Fruit fly (Drosophila melanogaster) S2 (cell line): ENCODE results near the gene Rab11.
A peak's percentile ranks its signal among the peaks of the same experiment; 100 is the strongest.

ENCODE experiments used
- CG8478 ChIP-seq: fragments of >200 bp; optimal IDR thresholded peaks from 2 replicates; lab custom pipeline; 2018
- CTCF ChIP-seq, 2 experiments: fragments of >200 bp; optimal IDR thresholded peaks; 2 replicates each; lab custom pipeline; 2018

Gene Rab11

DNA sequence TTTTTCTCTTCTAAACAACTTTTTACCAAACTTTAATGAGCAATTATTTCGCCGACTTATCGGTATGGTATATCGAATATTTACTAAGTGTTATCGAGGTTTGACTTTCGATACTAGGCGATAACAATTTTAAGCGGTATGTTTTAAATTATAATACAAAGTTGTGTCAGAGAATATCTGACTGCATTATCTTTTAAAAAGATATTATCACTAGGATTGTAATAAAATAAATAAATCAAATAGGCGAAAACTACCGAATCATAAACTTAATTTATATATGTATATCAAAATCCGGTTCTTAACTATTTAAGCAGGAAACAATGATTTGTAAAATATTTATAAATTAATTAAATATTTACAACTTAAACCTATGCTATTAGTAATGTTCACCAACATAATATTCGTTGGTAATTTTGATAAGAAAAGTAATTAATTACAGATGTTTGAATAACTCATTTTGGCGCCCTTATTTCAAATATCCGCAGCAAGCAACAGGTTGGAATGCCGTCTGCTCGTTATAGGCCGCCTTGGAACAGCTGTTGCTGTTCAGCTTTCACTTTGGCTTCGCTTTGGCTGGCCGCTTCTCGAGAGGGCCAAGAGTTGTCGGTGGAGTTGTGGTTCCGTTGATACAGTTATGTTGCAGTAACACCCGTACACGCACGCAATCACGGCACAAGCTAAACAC, 3.2 kb upstream of the Rab11 start, which contains the start of the genes Sec15 and rtet:
Sec15 (minus strand) TSS at position 66 of the 685 bp plus-strand sequence.
rtet (plus strand) TSS at position 540 of the 685 bp plus-strand sequence.
- no peak for TF ChIP-seq CG8478 (lab: Kevin White, UChicago)
- no peak for TF ChIP-seq CTCF (optimal IDR thresholded peaks at IDR 0.05; lab: Kevin White, UChicago)

DNA sequence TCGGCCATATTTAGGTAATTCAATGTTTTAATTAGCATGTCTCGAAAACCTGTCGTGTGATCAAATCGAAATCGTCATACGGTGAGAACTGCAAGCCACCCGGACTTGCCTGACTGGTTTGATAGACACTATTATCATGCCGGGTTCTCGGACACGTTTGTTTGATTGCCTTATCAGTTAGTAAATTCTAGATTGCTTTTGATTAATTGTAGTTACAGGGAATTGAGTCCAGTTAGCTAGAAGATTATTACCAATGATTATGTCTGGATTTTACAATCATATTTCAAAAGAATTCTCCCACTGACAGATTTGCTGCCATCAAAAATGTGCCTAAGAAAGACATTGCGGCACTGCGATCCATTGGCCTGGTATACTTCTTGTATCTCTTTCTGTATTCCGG, 1.5 kb upstream of the Rab11 start:
- no peak for TF ChIP-seq CG8478 (lab: Kevin White, UChicago)
- no peak for TF ChIP-seq CTCF (optimal IDR thresholded peaks at IDR 0.05; lab: Kevin White, UChicago)

DNA sequence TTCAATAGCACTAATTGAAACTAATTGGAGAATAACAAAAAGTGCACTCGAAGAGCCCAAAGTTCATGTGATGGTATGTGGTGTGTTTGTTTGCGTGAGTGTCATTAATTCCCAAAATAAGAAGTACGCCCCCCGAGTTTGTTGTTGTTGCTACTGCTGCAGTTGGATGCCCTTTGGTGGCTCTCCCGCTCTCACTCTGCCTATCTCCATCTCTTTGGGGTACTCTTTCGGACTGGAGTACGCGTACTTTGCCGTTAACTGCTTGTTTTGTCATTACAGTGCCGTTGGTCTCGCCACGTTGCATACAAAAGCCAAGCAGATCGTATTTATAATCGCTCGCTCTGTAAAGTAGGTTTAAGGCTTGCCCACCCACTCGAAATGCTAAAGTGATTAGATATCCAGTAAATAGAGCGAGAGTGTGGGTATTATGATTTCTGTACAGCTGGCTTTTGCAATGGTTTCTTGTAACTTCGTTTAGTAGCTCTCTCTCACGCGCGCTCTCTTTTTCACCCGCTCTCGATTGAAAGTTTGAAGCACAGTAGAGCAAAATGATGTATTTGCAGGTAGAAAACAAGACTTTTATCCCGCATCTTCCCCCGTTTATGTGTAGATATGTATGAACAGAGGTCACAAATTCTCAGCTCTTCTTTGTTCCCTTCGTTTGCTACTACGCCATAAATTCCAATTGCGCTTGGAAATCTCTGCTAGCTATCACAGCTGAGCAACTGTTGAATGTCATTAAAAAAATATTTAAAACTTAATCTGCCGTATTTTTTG, 944 bp downstream of the Rab11 start:
- TF ChIP-seq CG8478 (lab: Kevin White, UChicago) (no peak), CTCF (optimal IDR thresholded peaks at IDR 0.05; lab: Kevin White, UChicago) (no peak)

- TF ChIP-seq CG8478 (lab: Kevin White, UChicago): no peak
- no peak for TF ChIP-seq CTCF (optimal IDR thresholded peaks at IDR 0.05; lab: Kevin White, UChicago)
Observed at dm6 chr3R:21112742-21113465, 1.7 kb downstream of the Rab11 start.

DNA sequence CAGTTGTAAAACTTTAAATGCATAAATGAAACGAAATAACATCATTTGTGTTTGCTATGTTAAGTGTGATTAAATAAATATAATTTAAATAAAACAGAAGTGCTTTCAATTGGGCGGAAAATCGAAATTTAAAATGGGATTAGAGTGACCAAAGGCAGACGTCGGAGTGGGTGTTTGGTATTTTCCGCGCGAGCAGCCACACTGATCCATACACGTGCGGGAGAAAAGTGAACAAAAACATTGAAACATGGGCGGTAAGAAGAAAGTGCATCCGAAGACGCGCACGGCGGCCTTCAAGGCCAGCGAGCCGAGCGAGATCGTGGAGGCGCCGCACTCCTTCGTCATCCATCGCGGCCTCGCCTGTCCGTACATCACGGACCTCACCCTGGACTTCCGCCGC, 4.8 kb downstream of the Rab11 start, which contains the start of gene ppan:
ppan (plus strand) TSS at position 198 of the 400 bp plus-strand sequence.
- TF ChIP-seq CTCF (optimal IDR thresholded peaks at IDR 0.05; lab: Kevin White, UChicago) (no peak), CG8478 (lab: Kevin White, UChicago) (no peak)

DNA sequence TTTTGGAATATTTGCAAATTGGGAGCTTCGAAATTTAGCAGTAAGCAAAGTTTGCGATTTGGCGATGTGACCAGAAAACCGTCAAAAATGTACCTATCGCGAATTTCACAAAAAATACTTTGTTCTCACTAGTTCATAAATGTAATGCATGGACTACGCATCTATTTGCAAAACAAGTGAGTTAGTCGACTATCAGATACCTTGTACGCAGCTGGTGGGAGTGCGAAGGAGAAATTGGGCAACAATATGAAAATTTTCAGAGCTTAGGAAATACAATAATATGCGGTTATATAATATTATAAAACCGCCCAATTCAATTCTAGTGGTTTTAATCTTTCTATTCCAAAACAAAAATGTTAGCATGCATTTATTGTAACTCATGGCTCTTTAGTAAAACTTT, 7.6 kb downstream of the Rab11 start, which contains the start of gene Bdbt:
Bdbt (minus strand) TSS at position 73 of the 400 bp plus-strand sequence.
- no peak for TF ChIP-seq CG8478 (lab: Kevin White, UChicago)
- TF ChIP-seq CTCF (optimal IDR thresholded peaks at IDR 0.05; lab: Kevin White, UChicago): no peak

DNA sequence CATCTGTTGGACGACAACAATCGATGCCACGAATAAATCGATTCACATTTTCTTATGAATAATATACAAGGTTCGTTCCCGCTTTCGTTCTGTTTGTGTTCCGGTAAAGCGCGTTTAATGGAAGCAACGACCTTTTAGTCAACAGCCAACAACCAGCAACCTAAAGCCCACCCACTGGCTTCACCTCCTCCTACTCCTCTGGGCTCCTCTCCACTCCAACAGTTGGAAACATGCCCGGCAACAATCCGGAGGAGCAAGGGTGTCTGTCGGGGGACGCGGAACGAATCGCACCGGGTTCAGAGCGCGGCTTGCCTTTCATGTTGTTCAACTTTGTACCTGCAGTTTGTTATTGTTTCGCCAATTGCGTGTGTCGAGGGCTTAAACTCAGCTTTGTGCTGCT, 13.0 kb downstream of the Rab11 start:
- no peak for TF ChIP-seq CG8478 (lab: Kevin White, UChicago)
- no peak for TF ChIP-seq CTCF (optimal IDR thresholded peaks at IDR 0.05; lab: Kevin White, UChicago)

dm6 chr3R:21126673-21127284, 15.6 kb downstream of the Rab11 start:
- TF ChIP-seq CG8478 (lab: Kevin White, UChicago) (no peak), CTCF (optimal IDR thresholded peaks at IDR 0.05; lab: Kevin White, UChicago) (peak in 1 of 2 experiments; percentile 37)

- peak in 1 of 2 experiments; percentile 7 for TF ChIP-seq CTCF (optimal IDR thresholded peaks at IDR 0.05; lab: Kevin White, UChicago)
- no peak for TF ChIP-seq CG8478 (lab: Kevin White, UChicago)
Observed at dm6 chr3R:21127352-21127985, 16.3 kb downstream of the Rab11 start, which contains the start of the genes slmb and CG5793. Gene slmb (minus strand): TSS chr3R:21127485. Gene CG5793 (plus strand): TSS chr3R:21127573.

dm6 chr3R:21129617-21130016, 18.4 kb downstream of the Rab11 start, which contains the start of gene Obp93a:
Gene Obp93a (minus strand): TSS chr3R:21129717.
- TF ChIP-seq CTCF (optimal IDR thresholded peaks at IDR 0.05; lab: Kevin White, UChicago) (no peak), CG8478 (lab: Kevin White, UChicago) (no peak)

DNA sequence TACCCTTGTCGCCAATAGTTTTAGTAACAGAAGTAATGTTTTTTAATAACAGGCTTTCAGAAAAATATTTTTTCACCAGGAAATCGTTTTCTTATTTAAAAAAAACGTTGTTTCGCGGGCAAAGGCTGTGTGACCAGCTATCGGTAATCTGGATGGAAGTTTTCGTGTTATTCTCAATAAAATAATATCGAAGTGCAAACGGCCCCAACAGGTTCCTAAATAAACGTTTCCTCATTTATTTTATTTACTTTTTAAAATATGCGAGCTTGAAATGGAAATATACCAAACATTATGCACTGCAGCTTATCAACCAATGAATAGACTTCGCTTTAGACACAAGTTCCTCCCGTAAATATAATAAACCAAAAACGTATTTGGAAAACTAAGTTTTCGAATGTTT, 18.8 kb downstream of the Rab11 start, which contains the start of gene Ice2:
Ice2 (plus strand) TSS at position 167 of the 400 bp plus-strand sequence.
- TF ChIP-seq CTCF (optimal IDR thresholded peaks at IDR 0.05; lab: Kevin White, UChicago) (no peak), CG8478 (lab: Kevin White, UChicago) (no peak)

dm6 chr3R:21133517-21133916, 22.3 kb downstream of the Rab11 start, which contains the start of gene Trm7-34:
Gene Trm7-34 (minus strand): TSS chr3R:21133881.
- TF ChIP-seq CTCF (optimal IDR thresholded peaks at IDR 0.05; lab: Kevin White, UChicago) (no peak), CG8478 (lab: Kevin White, UChicago) (no peak)

- TF ChIP-seq CTCF (optimal IDR thresholded peaks at IDR 0.05; lab: Kevin White, UChicago): no peak
- no peak for TF ChIP-seq CG8478 (lab: Kevin White, UChicago)
Observed at dm6 chr3R:21133951-21134350, 22.7 kb downstream of the Rab11 start, which contains the start of gene Usp8. Gene Usp8 (plus strand): TSS chr3R:21134262.
